Fruit fly (Drosophila melanogaster): ENCODE data around the gene Cyp316a1.

Gene Cyp316a1

dm6 chr3L:7521847-7522246 is 30.2 kb downstream of the Cyp316a1 start (continued):
- TF ChIP-seq oc (tag; optimal IDR thresholded peaks at IDR 0.05) (no peak), D19A (tag; optimal IDR thresholded peaks at IDR 0.05) (peak; percentile 38), CG15514 (GFP tag; optimal IDR thresholded peaks at IDR 0.05) (no peak), ind (GFP tag; optimal IDR thresholded peaks at IDR 0.05) (no peak), Oaz (GFP tag; IDR thresholded peaks at IDR 0.05) (no peak), CG2199 (GFP tag; IDR thresholded peaks at IDR 0.05) (0 out of 3 replicates have a peak, but pooled peaks have one; percentile 24), CG11398 (GFP tag; optimal IDR thresholded peaks at IDR 0.05) (no peak), ase (GFP tag; IDR thresholded peaks at IDR 0.05) (no peak), HHEX (GFP tag; optimal IDR thresholded peaks at IDR 0.05) (no peak), sisA (GFP tag; IDR thresholded peaks at IDR 0.05) (peak; percentile 45), zfh1 (GFP tag; IDR thresholded peaks at IDR 0.05) (peak; percentile 58; the same call in 1 of the 3 replicates), ssp (GFP tag; IDR thresholded peaks at IDR 0.05) (no peak), p53 (GFP tag; optimal IDR thresholded peaks at IDR 0.05) (no peak), Neu2 (GFP tag; optimal IDR thresholded peaks at IDR 0.05; ENCODE audit: borderline replicate concordance) (no peak), sens-2 (GFP tag; IDR thresholded peaks at IDR 0.05) (no peak), CG5953 (GFP tag; IDR thresholded peaks at IDR 0.05) (0 out of 2 replicates have a peak, but pooled peaks have one; percentile 19), CG4730 (GFP tag; IDR thresholded peaks at IDR 0.05) (0 out of 2 replicates have a peak, but pooled peaks have one; percentile 17), ems (GFP tag; optimal IDR thresholded peaks at IDR 0.05) (no peak), caup (GFP tag; optimal IDR thresholded peaks at IDR 0.05; ENCODE audit: severe bottlenecking) (no peak), psq (GFP tag; optimal IDR thresholded peaks at IDR 0.05) (no peak), CG8478 (optimal IDR thresholded peaks at IDR 0.05) (no peak), TFAM (GFP tag; optimal IDR thresholded peaks at IDR 0.05) (no peak)

DNA sequence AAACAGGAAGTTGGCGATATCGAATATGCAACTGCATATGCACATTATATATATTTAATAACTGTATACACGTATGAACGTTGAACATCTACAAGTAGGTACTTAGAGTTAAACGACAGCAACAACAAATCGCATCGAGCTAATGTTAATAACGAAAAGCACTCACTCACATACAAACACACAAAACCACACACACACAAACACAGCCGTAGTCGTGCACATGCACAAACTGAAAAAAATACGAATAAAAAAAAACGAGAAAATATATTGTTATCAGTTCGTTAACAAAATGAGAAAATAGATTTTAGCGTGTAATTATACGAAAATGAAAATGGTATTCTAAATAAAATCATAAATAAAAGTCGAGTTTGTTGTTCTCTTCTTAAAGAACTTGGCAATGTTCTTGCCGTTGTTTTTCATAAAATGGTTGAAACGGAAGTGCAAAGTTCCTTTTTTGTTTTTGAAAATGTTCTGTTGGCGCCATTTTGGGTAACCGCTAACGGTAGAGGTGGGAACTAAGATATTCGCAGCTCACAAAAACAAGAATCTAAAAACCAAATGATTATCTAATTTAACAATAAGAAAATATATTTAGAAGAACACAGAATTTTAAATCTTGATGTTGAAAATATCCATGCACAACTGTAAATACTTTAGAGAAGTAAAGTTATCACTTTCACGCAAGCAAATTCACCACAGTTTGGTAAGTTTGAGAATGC is 36.2 kb downstream of the Cyp316a1 start:
- TF ChIP-seq Atf-2 (GFP tag; optimal IDR thresholded peaks at IDR 0.05): no peak
- TF ChIP-seq CG14965 (GFP tag; optimal IDR thresholded peaks at IDR 0.05; ENCODE audit: borderline replicate concordance): no peak
- no peak for TF ChIP-seq so (GFP tag; IDR thresholded peaks at IDR 0.05)
- no peak for TF ChIP-seq dpn (GFP tag; optimal IDR thresholded peaks at IDR 0.05)
- no peak for TF ChIP-seq CG6175 (GFP tag; IDR thresholded peaks at IDR 0.05)
- TF ChIP-seq CG14860 (GFP tag; IDR thresholded peaks at IDR 0.05; ENCODE audit: partially characterized antibody): no peak
- peak; percentile 56 for TF ChIP-seq phol (tag; optimal IDR thresholded peaks at IDR 0.05)
- no peak for TF ChIP-seq HLH3B (GFP tag; IDR thresholded peaks at IDR 0.05)
- no peak for TF ChIP-seq Camta (GFP tag; optimal IDR thresholded peaks at IDR 0.05)
- no peak for TF ChIP-seq gsb-n (tag; optimal IDR thresholded peaks at IDR 0.05)
- no peak for TF ChIP-seq sisA (GFP tag; IDR thresholded peaks at IDR 0.05)
- no peak for TF ChIP-seq sob (GFP tag; IDR thresholded peaks at IDR 0.05)
- peak; percentile 50 for TF ChIP-seq CTCF (GFP tag; optimal IDR thresholded peaks at IDR 0.05)
- no peak for TF ChIP-seq prd (optimal IDR thresholded peaks at IDR 0.05)
- no peak for TF ChIP-seq prd (GFP tag; IDR thresholded peaks at IDR 0.05)
- TF ChIP-seq E2f2 (GFP tag; IDR thresholded peaks at IDR 0.05): peak; percentile 81
- TF ChIP-seq CG42726 (GFP tag; IDR thresholded peaks at IDR 0.05; ENCODE audit: partially characterized antibody): no peak
- TF ChIP-seq Poxn (GFP tag; IDR thresholded peaks at IDR 0.05): no peak
- no peak for TF ChIP-seq CG14014 (GFP tag; IDR thresholded peaks at IDR 0.05)
- no peak for TF ChIP-seq D (optimal IDR thresholded peaks at IDR 0.05)
- no peak for TF ChIP-seq D (GFP tag; optimal IDR thresholded peaks at IDR 0.05)
- no peak for TF ChIP-seq ssp (GFP tag; IDR thresholded peaks at IDR 0.05)
- no peak for TF ChIP-seq CG10267 (tag; optimal IDR thresholded peaks at IDR 0.05)
- no peak for TF ChIP-seq jigr1 (GFP tag; IDR thresholded peaks at IDR 0.05)
- TF ChIP-seq tin (GFP tag; optimal IDR thresholded peaks at IDR 0.05): no peak
- no peak for TF ChIP-seq CG12299 (tag; optimal IDR thresholded peaks at IDR 0.05)
- TF ChIP-seq z (GFP tag; IDR thresholded peaks at IDR 0.05): peak; percentile 57; the same call in 1 of the 3 replicates
